Fruit fly (Drosophila melanogaster) whole organism, embryonic: ENCODE results near the gene Taf8.

Source experiments
- Abd-B ChIP-seq: fragments of 200-800 bp; sonication (Bioruptor generic); optimal IDR thresholded peaks from 2 replicates; lab custom pipeline; 2018; ENCODE audit warnings: missing biosample characterization, mild to moderate bottlenecking, missing genetic modification characterization, moderate library complexity
- Bdp1 ChIP-seq: fragments of 200-800 bp; sonication (Bioruptor generic); optimal IDR thresholded peaks from 3 replicates; lab custom pipeline; 2016; ENCODE audit warnings: missing biosample characterization, missing genetic modification characterization
- CG10209 ChIP-seq: fragments of 200-800 bp; sonication (Bioruptor generic); optimal IDR thresholded peaks from 3 replicates; lab custom pipeline; 2017; ENCODE audit warnings: missing biosample characterization, mild to moderate bottlenecking, missing genetic modification characterization, missing genetic modification reagents
- CG10654 ChIP-seq: fragments of 200-800 bp; sonication (Bioruptor generic); optimal IDR thresholded peaks from 2 replicates; lab custom pipeline; 2016; ENCODE audit warnings: missing biosample characterization, missing genetic modification characterization
- CG11696 ChIP-seq: fragments of 200-800 bp; sonication (Bioruptor generic); IDR thresholded peaks from 2 replicates; pipeline ENCODE4 v1.3.6; 2022; ENCODE audit warnings: missing biosample characterization, missing genetic modification characterization
- CG12104 ChIP-seq: fragments of 200-800 bp; sonication (Bioruptor generic); optimal IDR thresholded peaks from 3 replicates; lab custom pipeline; 2016; ENCODE audit warnings: missing biosample characterization, missing genetic modification characterization
- CG12769 ChIP-seq: fragments of 200-800 bp; sonication (Bioruptor generic); optimal IDR thresholded peaks from 2 replicates; lab custom pipeline; 2019; ENCODE audit warnings: missing biosample characterization, mild to moderate bottlenecking, missing genetic modification characterization, moderate library complexity
- CG14441 ChIP-seq: fragments of 200-800 bp; sonication (Bioruptor generic); IDR thresholded peaks from 2 replicates; pipeline ENCODE4 v1.3.6; 2022; ENCODE audit warnings: missing biosample characterization, missing genetic modification characterization
- CG15514 ChIP-seq: fragments of 200-800 bp; sonication (Bioruptor generic); optimal IDR thresholded peaks from 3 replicates; lab custom pipeline; 2017; ENCODE audit warnings: missing biosample characterization, missing genetic modification characterization, mild to moderate bottlenecking, moderate library complexity, missing genetic modification reagents
- CG16813 ChIP-seq: fragments of 200-800 bp; sonication (Bioruptor generic); IDR thresholded peaks from 3 replicates; pipeline ENCODE4 v1.3.6; 2022; ENCODE audit warnings: missing biosample characterization, missing genetic modification characterization; ENCODE audit not compliant: partially characterized antibody
- CG17912 ChIP-seq: fragments of 200-800 bp; sonication (Bioruptor generic); optimal IDR thresholded peaks from 2 replicates; lab custom pipeline; 2018; ENCODE audit warnings: missing biosample characterization, mild to moderate bottlenecking, missing genetic modification characterization
- CG2199 ChIP-seq: fragments of 200-800 bp; sonication (Bioruptor generic); IDR thresholded peaks from 3 replicates; pipeline ENCODE4 v1.3.6; 2022; ENCODE audit warnings: missing biosample characterization, missing genetic modification characterization
- CG34224 ChIP-seq: fragments of 200-800 bp; sonication (Bioruptor generic); IDR thresholded peaks from 3 replicates; pipeline ENCODE4 v1.3.6; 2022; ENCODE audit warnings: missing biosample characterization, missing genetic modification characterization; ENCODE audit not compliant: partially characterized antibody
- CG34422 ChIP-seq: fragments of 200-800 bp; sonication (Bioruptor generic); IDR thresholded peaks from 3 replicates; pipeline ENCODE4 v1.3.6; 2022; ENCODE audit warnings: missing biosample characterization, missing genetic modification characterization
- CG3995 ChIP-seq: fragments of 200-800 bp; sonication (Bioruptor generic); optimal IDR thresholded peaks from 3 replicates; lab custom pipeline; 2016; ENCODE audit warnings: missing biosample characterization, missing genetic modification characterization
- CG4282 ChIP-seq: fragments of 200-800 bp; sonication (Bioruptor generic); optimal IDR thresholded peaks from 2 replicates; lab custom pipeline; 2016; ENCODE audit warnings: missing biosample characterization, missing genetic modification characterization
- CG4328 ChIP-seq: fragments of 200-800 bp; sonication (Bioruptor generic); optimal IDR thresholded peaks from 3 replicates; lab custom pipeline; 2017; ENCODE audit warnings: missing biosample characterization, missing genetic modification reagents, missing genetic modification characterization
- CG4424 ChIP-seq: fragments of 200-800 bp; sonication (Bioruptor generic); optimal IDR thresholded peaks from 3 replicates; lab custom pipeline; 2016; ENCODE audit warnings: missing biosample characterization, missing genetic modification characterization
- CG4730 ChIP-seq: fragments of 200-800 bp; sonication (Bioruptor generic); IDR thresholded peaks from 2 replicates; pipeline ENCODE4 v1.3.6; 2022; ENCODE audit warnings: missing biosample characterization, missing genetic modification characterization
- CG6791 ChIP-seq: fragments of 200-800 bp; sonication (Bioruptor generic); IDR thresholded peaks from 3 replicates; pipeline ENCODE4 v1.3.6; 2022; ENCODE audit warnings: missing biosample characterization, missing genetic modification characterization; ENCODE audit not compliant: partially characterized antibody
- CG7556 ChIP-seq: fragments of 200-800 bp; sonication (Bioruptor generic); optimal IDR thresholded peaks from 2 replicates; lab custom pipeline; 2017; ENCODE audit warnings: missing biosample characterization, mild to moderate bottlenecking, missing genetic modification characterization
- CG8281 ChIP-seq: fragments of 200-800 bp; sonication (Bioruptor generic); optimal IDR thresholded peaks from 2 replicates; lab custom pipeline; 2018; ENCODE audit warnings: missing biosample characterization, mild to moderate bottlenecking, missing genetic modification characterization, moderate library complexity
- CG9437 ChIP-seq: fragments of 200-800 bp; sonication (Bioruptor generic); optimal IDR thresholded peaks from 2 replicates; lab custom pipeline; 2018; ENCODE audit warnings: missing biosample characterization, mild to moderate bottlenecking, missing genetic modification characterization
- CG9727 ChIP-seq: fragments of 200-800 bp; sonication (Bioruptor generic); optimal IDR thresholded peaks from 3 replicates; lab custom pipeline; 2017; ENCODE audit warnings: missing biosample characterization, mild to moderate bottlenecking, missing genetic modification characterization
- CG9817 ChIP-seq: fragments of 200-800 bp; sonication (Bioruptor generic); optimal IDR thresholded peaks from 2 replicates; lab custom pipeline; 2018; ENCODE audit warnings: missing biosample characterization, mild to moderate bottlenecking, missing genetic modification characterization, moderate library complexity
- D19A ChIP-seq: fragments of 200-800 bp; optimal IDR thresholded peaks from 3 replicates; lab custom pipeline; 2019; ENCODE audit warnings: missing biosample characterization, mild to moderate bottlenecking, missing genetic modification characterization, moderate library complexity
- Dad ChIP-seq: fragments of 200-800 bp; sonication (Bioruptor generic); optimal IDR thresholded peaks from 3 replicates; lab custom pipeline; 2016; ENCODE audit warnings: missing biosample characterization, missing genetic modification characterization
- Deaf1 ChIP-seq: fragments of 200-800 bp; optimal IDR thresholded peaks from 3 replicates; lab custom pipeline; 2019; ENCODE audit warnings: missing biosample characterization, mild to moderate bottlenecking, missing genetic modification characterization, moderate library complexity
- Dek ChIP-seq: fragments of 200-800 bp; sonication (Bioruptor generic); optimal IDR thresholded peaks from 3 replicates; lab custom pipeline; 2019; ENCODE audit warnings: missing biosample characterization, mild to moderate bottlenecking, missing genetic modification characterization, moderate library complexity
- Dip2 ChIP-seq: fragments of 200-800 bp; sonication (Bioruptor generic); IDR thresholded peaks from 2 replicates; pipeline ENCODE4 v1.3.6; 2022; ENCODE audit warnings: missing biosample characterization, missing genetic modification characterization
- HLHmδ ChIP-seq: fragments of 200-800 bp; sonication (Bioruptor generic); optimal IDR thresholded peaks from 2 replicates; lab custom pipeline; 2018; ENCODE audit warnings: missing biosample characterization, mild to moderate bottlenecking, missing genetic modification characterization, moderate library complexity
- HmgD ChIP-seq: fragments of 200-800 bp; sonication (Bioruptor generic); optimal IDR thresholded peaks from 3 replicates; lab custom pipeline; 2016; ENCODE audit warnings: missing biosample characterization, missing genetic modification characterization
- Myb ChIP-seq: fragments of 200-800 bp; sonication (Bioruptor generic); optimal IDR thresholded peaks from 2 replicates; lab custom pipeline; 2016; ENCODE audit warnings: missing biosample characterization, missing genetic modification characterization
- Neu2 ChIP-seq: fragments of 200-800 bp; sonication (Bioruptor generic); optimal IDR thresholded peaks from 3 replicates; lab custom pipeline; 2016; ENCODE audit warnings: missing biosample characterization, missing genetic modification characterization, borderline replicate concordance
- Rfx ChIP-seq: fragments of 200-800 bp; sonication (Bioruptor generic); IDR thresholded peaks from 2 replicates; pipeline ENCODE4 v1.3.6; 2022; ENCODE audit warnings: missing biosample characterization, missing genetic modification characterization
- Xrp1 ChIP-seq: fragments of 200-800 bp; sonication (Bioruptor generic); IDR thresholded peaks from 2 replicates; pipeline ENCODE4 v1.3.6; 2022; ENCODE audit warnings: missing biosample characterization, missing genetic modification characterization
- ap ChIP-seq: fragments of 200-800 bp; sonication (Bioruptor generic); IDR thresholded peaks from 2 replicates; pipeline ENCODE4 v1.3.6; 2022; ENCODE audit warnings: missing biosample characterization, missing genetic modification characterization
- ato ChIP-seq: fragments of 200-800 bp; sonication (Bioruptor generic); IDR thresholded peaks from 2 replicates; pipeline ENCODE4 v1.3.6; 2022; ENCODE audit warnings: missing biosample characterization, missing genetic modification characterization; ENCODE audit not compliant: partially characterized antibody
- br ChIP-seq: fragments of >200 bp; optimal IDR thresholded peaks from 2 replicates; lab custom pipeline; 2017
- cato ChIP-seq: fragments of 200-800 bp; sonication (Bioruptor generic); optimal IDR thresholded peaks from 2 replicates; lab custom pipeline; 2016; ENCODE audit warnings: missing biosample characterization, missing genetic modification characterization, borderline replicate concordance
- eve ChIP-seq, 2 experiments: fragments of >200 bp; optimal IDR thresholded peaks; 2 replicates each; lab custom pipeline; 2017; ENCODE audit warnings: missing biosample characterization in 2 of 2, missing genetic modification characterization in 2 of 2
- hb ChIP-seq: fragments of 200-800 bp; sonication (Bioruptor generic); IDR thresholded peaks from 3 replicates; pipeline ENCODE4 v1.3.6; 2022; ENCODE audit warnings: missing biosample characterization, missing genetic modification characterization; ENCODE audit not compliant: partially characterized antibody
- kah ChIP-seq: fragments of 200-800 bp; sonication (Bioruptor generic); optimal IDR thresholded peaks from 2 replicates; lab custom pipeline; 2018; ENCODE audit warnings: missing biosample characterization, mild to moderate bottlenecking, missing genetic modification characterization
- knrl ChIP-seq: fragments of 200-800 bp; sonication (Bioruptor generic); IDR thresholded peaks from 3 replicates; pipeline ENCODE4 v1.3.6; 2022; ENCODE audit warnings: missing biosample characterization, missing genetic modification characterization; ENCODE audit not compliant: partially characterized antibody
- lov ChIP-seq, 2 experiments: fragments of 200-800 bp in 1 of 2; fragments of >200 bp in 1 of 2; sonication (Bioruptor generic) in 1 of 2; IDR thresholded peaks in 1 of 2; optimal IDR thresholded peaks in 1 of 2; 2 replicates in 1 of 2; 3 replicates in 1 of 2; pipeline versions ENCODE4 v1.3.6 to Lab custom; 2017 to 2022; ENCODE audit warnings: missing biosample characterization in 1 of 2, missing genetic modification characterization in 1 of 2
- mld ChIP-seq: fragments of 200-800 bp; sonication (Bioruptor generic); IDR thresholded peaks from 3 replicates; pipeline ENCODE4 v1.3.6; 2022; ENCODE audit warnings: missing biosample characterization, missing genetic modification characterization; ENCODE audit not compliant: partially characterized antibody
- onecut ChIP-seq: fragments of 200-800 bp; sonication (Bioruptor generic); IDR thresholded peaks from 2 replicates; pipeline ENCODE4 v1.3.6; 2022; ENCODE audit warnings: missing biosample characterization, missing genetic modification characterization
- org-1 ChIP-seq: fragments of 200-800 bp; sonication (Bioruptor generic); optimal IDR thresholded peaks from 2 replicates; lab custom pipeline; 2017; ENCODE audit warnings: missing biosample characterization, missing genetic modification characterization
- sug ChIP-seq: fragments of 200-800 bp; optimal IDR thresholded peaks from 2 replicates; lab custom pipeline; 2019; ENCODE audit warnings: missing biosample characterization, mild to moderate bottlenecking, missing genetic modification characterization, moderate library complexity
- twi ChIP-seq: fragments of 200-800 bp; optimal IDR thresholded peaks from 2 replicates; lab custom pipeline; 2019; ENCODE audit warnings: missing biosample characterization, mild to moderate bottlenecking, missing genetic modification characterization, moderate library complexity

Gene Taf8

dm6 chrX:18094747-18095352 lies 6.9 kb upstream of the Taf8 start (continued):
- TF ChIP-seq D19A (peak; percentile 4), twi (no peak), CG9437 (no peak), Neu2 (no peak), CG16813 (GFP tag; lab: Robert Waterston, UW) (no peak), br (lab: Kevin White, UChicago) (no peak), CG11696 (GFP tag; lab: Robert Waterston, UW) (no peak), Deaf1 (tag; lab: Kevin White, UChicago) (no peak), HLHmδ (GFP tag; lab: Kevin White, UChicago) (no peak), lov (optimal IDR thresholded peaks at IDR 0.05; lab: Kevin White, UChicago) (no peak), lov (GFP tag; IDR thresholded peaks at IDR 0.05; lab: Robert Waterston, UW) (no peak), ap (no peak), cato (GFP tag; lab: Kevin White, UChicago) (no peak), CG34224 (GFP tag; lab: Robert Waterston, UW) (no peak), Dad (GFP tag; lab: Kevin White, UChicago) (no peak), CG10654 (GFP tag; lab: Kevin White, UChicago) (no peak), HmgD (GFP tag; lab: Kevin White, UChicago) (no peak), CG15514 (GFP tag; lab: Kevin White, UChicago) (peak; percentile 11), Bdp1 (GFP tag; lab: Kevin White, UChicago) (no peak), Rfx (GFP tag; lab: Robert Waterston, UW) (peak; percentile 63), CG3995 (GFP tag; lab: Kevin White, UChicago) (no peak), CG8281 (tag; lab: Kevin White, UChicago) (no peak), eve (GFP tag; optimal IDR thresholded peaks at IDR 0.05; lab: Kevin White, UChicago) (no peak), Xrp1 (GFP tag; lab: Robert Waterston, UW) (peak; percentile 14; the same call in 1 of the 2 replicates), onecut (GFP tag; lab: Robert Waterston, UW) (no peak), Abd-B (GFP tag; lab: Kevin White, UChicago) (no peak), CG12769 (tag; lab: Kevin White, UChicago) (peak; percentile 54), CG4282 (GFP tag; lab: Kevin White, UChicago) (no peak), CG17912 (GFP tag; lab: Kevin White, UChicago) (no peak), CG4730 (GFP tag; lab: Robert Waterston, UW) (no peak), CG2199 (no peak), Dek (tag; lab: Kevin White, UChicago) (peak; percentile 28), kah (GFP tag; lab: Kevin White, UChicago) (no peak), ato (GFP tag; lab: Robert Waterston, UW) (no peak), CG6791 (GFP tag; lab: Robert Waterston, UW) (no peak), CG9727 (GFP tag; lab: Kevin White, UChicago) (peak; percentile 40), CG10209 (GFP tag; lab: Kevin White, UChicago) (peak; percentile 30), sug (tag; lab: Kevin White, UChicago) (peak; percentile 15), org-1 (peak; percentile 8), Myb (no peak), CG4328 (no peak), CG4424 (GFP tag; lab: Kevin White, UChicago) (no peak), Dip2 (no peak), hb (no peak), CG14441 (GFP tag; lab: Robert Waterston, UW) (no peak), CG9817 (tag; lab: Kevin White, UChicago) (peak; percentile 55), CG34422 (GFP tag; lab: Robert Waterston, UW) (no peak; the same call in 2 of the 3 replicates), CG12104 (GFP tag; lab: Kevin White, UChicago) (no peak), CG7556 (GFP tag; lab: Kevin White, UChicago) (peak; percentile 35), mld (GFP tag; lab: Robert Waterston, UW) (no peak), knrl (GFP tag; lab: Robert Waterston, UW) (no peak)
